Worm (Caenorhabditis elegans): ENCODE data around the gene fbxa-54.

DNA sequence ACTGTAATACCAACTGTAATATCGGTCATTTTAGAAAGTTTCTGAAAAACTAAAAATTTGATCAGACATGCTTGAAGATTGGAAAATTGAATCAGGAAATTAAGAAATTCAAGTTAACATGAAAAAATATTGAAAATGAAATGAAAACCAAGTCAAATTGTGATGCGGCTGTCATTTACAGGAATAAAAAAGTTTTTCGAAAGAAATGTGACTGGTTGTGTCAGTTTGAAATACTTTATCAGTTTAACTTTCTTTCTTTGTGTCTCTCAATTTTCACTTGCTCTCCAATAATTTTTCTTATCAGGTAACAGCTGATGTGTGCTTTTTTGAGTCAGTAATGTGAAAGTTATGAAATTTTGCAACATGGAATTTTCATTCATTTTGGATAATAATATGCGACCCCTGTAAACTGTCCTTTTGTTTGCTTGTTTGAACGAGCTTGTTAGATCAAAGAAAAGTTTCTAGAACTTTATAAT is 9.8 kb upstream of the fbxa-54 start, which contains the start of gene fbxa-60:
- TF ChIP-seq elt-1 (tag; optimal IDR thresholded peaks at IDR 0.05; ENCODE audit: borderline replicate concordance, insufficient read depth) (no peak), lin-13 (tag; optimal IDR thresholded peaks at IDR 0.05) (no peak), nhr-12 (tag; optimal IDR thresholded peaks at IDR 0.05) (no peak), pha-4 (tag; optimal IDR thresholded peaks at IDR 0.05) (no peak), elt-3 (tag; optimal IDR thresholded peaks at IDR 0.05) (no peak), sptf-1 (tag; optimal IDR thresholded peaks at IDR 0.05) (no peak), unc-62 (GFP tag; optimal IDR thresholded peaks at IDR 0.05) (no peak), flh-1 (GFP tag; optimal IDR thresholded peaks at IDR 0.05) (no peak), ces-1 (GFP tag; optimal IDR thresholded peaks at IDR 0.05) (no peak), blmp-1 (tag; optimal IDR thresholded peaks at IDR 0.05) (no peak), ztf-11 (tag; optimal IDR thresholded peaks at IDR 0.05) (no peak), M03D4.4 (tag; optimal IDR thresholded peaks at IDR 0.05) (no peak), nhr-28 (tag; optimal IDR thresholded peaks at IDR 0.05) (no peak), ham-2 (GFP tag; optimal IDR thresholded peaks at IDR 0.05) (no peak)

Data from whole organism, mixed stage, embryonic.